Worm (Caenorhabditis elegans) whole organism, young adult: ENCODE data around the gene mrpl-28.

Experiments
- B0261.1 ChIP-seq: sonication (generic microtip); optimal IDR thresholded peaks from 2 replicates; lab custom pipeline; 2016; ENCODE audit warnings: mild to moderate bottlenecking, missing genetic modification characterization, moderate library complexity, missing compliant biosample characterization
- C06A6.2 ChIP-seq: fragments of 200-800 bp; sonication (Bioruptor generic); conservative IDR thresholded peaks from 2 replicates; pipeline ENCODE4 v1.3.6; 2022; ENCODE audit warnings: missing genetic modification characterization, missing compliant biosample characterization
- C17E4.6 ChIP-seq: fragments of 200-800 bp; sonication (Bioruptor generic); IDR thresholded peaks from 2 replicates; pipeline ENCODE4 v1.3.6; 2022; ENCODE audit warnings: missing genetic modification reagents, missing genetic modification characterization, missing compliant biosample characterization
- D2030.7 ChIP-seq: fragments of 200-800 bp; sonication (Bioruptor generic); IDR thresholded peaks from 2 replicates; pipeline ENCODE4 v1.3.6; 2022; ENCODE audit warnings: missing genetic modification reagents, missing genetic modification characterization, missing compliant biosample characterization
- F22D6.2 ChIP-seq: sonication (generic microtip); optimal IDR thresholded peaks from 2 replicates; lab custom pipeline; 2016; ENCODE audit warnings: mild to moderate bottlenecking, missing genetic modification characterization, missing compliant biosample characterization
- F23B12.7 ChIP-seq: sonication (generic microtip); optimal IDR thresholded peaks from 2 replicates; lab custom pipeline; 2017; ENCODE audit warnings: missing genetic modification characterization, mild to moderate bottlenecking, missing compliant biosample characterization, antibody characterized with exemption, moderate library complexity; ENCODE audit not compliant: insufficient read depth
- F49E8.2 ChIP-seq: sonication (generic microtip); optimal IDR thresholded peaks from 3 replicates; lab custom pipeline; 2017; ENCODE audit warnings: missing genetic modification characterization, mild to moderate bottlenecking, missing compliant biosample characterization, antibody characterized with exemption, moderate library complexity; ENCODE audit not compliant: insufficient read depth
- F55B11.4 ChIP-seq: sonication (generic microtip); optimal IDR thresholded peaks from 2 replicates; lab custom pipeline; 2016; ENCODE audit warnings: missing compliant biosample characterization, missing genetic modification characterization, borderline replicate concordance; ENCODE audit not compliant: insufficient read depth
- F57A8.1 ChIP-seq: fragments of 200-800 bp; sonication (Bioruptor generic); optimal IDR thresholded peaks from 2 replicates; lab custom pipeline; 2018; ENCODE audit warnings: mild to moderate bottlenecking, missing genetic modification characterization, moderate library complexity, missing compliant biosample characterization
- T26A5.8 ChIP-seq: sonication (generic microtip); optimal IDR thresholded peaks from 2 replicates; lab custom pipeline; 2016; ENCODE audit warnings: missing genetic modification characterization, missing compliant biosample characterization
- Y67H2A.10 ChIP-seq: fragments of 200-800 bp; sonication (Bioruptor generic); conservative IDR thresholded peaks from 2 replicates; pipeline ENCODE4 v1.3.6; 2022; ENCODE audit warnings: missing genetic modification reagents, missing genetic modification characterization, missing compliant biosample characterization
- athp-1 ChIP-seq: sonication (generic microtip); optimal IDR thresholded peaks from 2 replicates; lab custom pipeline; 2017; ENCODE audit warnings: mild to moderate bottlenecking, missing genetic modification characterization, missing compliant biosample characterization
- attf-3 ChIP-seq: fragments of 200-800 bp; sonication (Bioruptor generic); conservative IDR thresholded peaks from 2 replicates; pipeline ENCODE4 v1.3.6; 2022; ENCODE audit warnings: missing genetic modification reagents, missing genetic modification characterization, missing compliant biosample characterization
- bed-1 ChIP-seq: fragments of 200-800 bp; sonication (Bioruptor generic); IDR thresholded peaks from 2 replicates; pipeline ENCODE4 v1.3.6; 2022; ENCODE audit warnings: missing genetic modification reagents, missing genetic modification characterization, missing compliant biosample characterization
- bed-2 ChIP-seq: fragments of 200-800 bp; sonication (Bioruptor generic); IDR thresholded peaks from 2 replicates; pipeline ENCODE4 v1.3.6; 2022; ENCODE audit warnings: missing genetic modification reagents, missing genetic modification characterization, missing compliant biosample characterization
- ceh-27 ChIP-seq: fragments of 200-800 bp; sonication (Bioruptor generic); optimal IDR thresholded peaks from 2 replicates; lab custom pipeline; 2018; ENCODE audit warnings: mild to moderate bottlenecking, missing genetic modification characterization, moderate library complexity, missing compliant biosample characterization
- ceh-40 ChIP-seq: fragments of 200-800 bp; sonication (Bioruptor generic); IDR thresholded peaks from 2 replicates; pipeline ENCODE4 v1.3.6; 2022; ENCODE audit warnings: missing genetic modification characterization, missing compliant biosample characterization
- ceh-79 ChIP-seq: sonication (generic microtip); optimal IDR thresholded peaks from 2 replicates; lab custom pipeline; 2017; ENCODE audit warnings: mild to moderate bottlenecking, missing genetic modification characterization, missing compliant biosample characterization
- egrh-3 ChIP-seq: fragments of 200-800 bp; sonication (Bioruptor generic); IDR thresholded peaks from 2 replicates; pipeline ENCODE4 v1.3.6; 2022; ENCODE audit warnings: missing genetic modification reagents, missing genetic modification characterization, missing compliant biosample characterization
- fkh-3 ChIP-seq: sonication (generic microtip); optimal IDR thresholded peaks from 2 replicates; lab custom pipeline; 2016; ENCODE audit warnings: mild to moderate bottlenecking, missing genetic modification characterization, missing compliant biosample characterization
- gei-17 ChIP-seq: fragments of 200-800 bp; sonication (Bioruptor generic); optimal IDR thresholded peaks from 2 replicates; lab custom pipeline; 2018; ENCODE audit warnings: mild to moderate bottlenecking, missing genetic modification characterization, missing compliant biosample characterization
- hrde-1 ChIP-seq: sonication (generic microtip); optimal IDR thresholded peaks from 2 replicates; lab custom pipeline; 2016; ENCODE audit warnings: missing genetic modification characterization, mild to moderate bottlenecking, missing compliant biosample characterization, moderate library complexity, missing genotype, missing genetic modification reagents, borderline replicate concordance
- let-526 ChIP-seq: fragments of 200-800 bp; sonication (Bioruptor generic); IDR thresholded peaks from 2 replicates; pipeline ENCODE4 v1.3.6; 2022; ENCODE audit warnings: missing genetic modification reagents, missing genetic modification characterization, missing compliant biosample characterization
- lin-35 ChIP-seq, 3 experiments: fragments of 150-350 bp in 2 of 3; sonication (generic microtip) in 1 of 3; optimal IDR thresholded peaks; 2 replicates each; lab custom pipeline; 2014 to 2018; ENCODE audit warnings: missing biosample characterization in 3 of 3, missing genetic modification characterization in 3 of 3, missing genetic modification reagents in 3 of 3
- lin-54 ChIP-seq: fragments of 200-800 bp; sonication (Bioruptor generic); optimal IDR thresholded peaks from 2 replicates; lab custom pipeline; 2018; ENCODE audit warnings: mild to moderate bottlenecking, missing genetic modification characterization, missing compliant biosample characterization
- madf-3 ChIP-seq: fragments of 200-800 bp; sonication (Bioruptor generic); IDR thresholded peaks from 2 replicates; pipeline ENCODE4 v1.3.6; 2022; ENCODE audit warnings: missing genetic modification reagents, missing genetic modification characterization, missing compliant biosample characterization
- mcd-1 ChIP-seq: fragments of 200-800 bp; sonication (Bioruptor generic); IDR thresholded peaks from 2 replicates; pipeline ENCODE4 v1.3.6; 2022; ENCODE audit warnings: missing genetic modification reagents, missing genetic modification characterization, missing compliant biosample characterization
- mxl-1 ChIP-seq: sonication (generic microtip); optimal IDR thresholded peaks from 2 replicates; lab custom pipeline; 2016; ENCODE audit warnings: missing genetic modification characterization, missing compliant biosample characterization
- nhr-179 ChIP-seq: sonication (generic microtip); optimal IDR thresholded peaks from 2 replicates; lab custom pipeline; 2016; ENCODE audit warnings: mild to moderate bottlenecking, missing genetic modification characterization, missing compliant biosample characterization
- nhr-80 ChIP-seq: sonication (generic microtip); optimal IDR thresholded peaks from 2 replicates; lab custom pipeline; 2016; ENCODE audit warnings: missing genetic modification characterization, missing compliant biosample characterization
- pbrm-1 ChIP-seq: fragments of 200-800 bp; sonication (Bioruptor generic); IDR thresholded peaks from 2 replicates; pipeline ENCODE4 v1.3.6; 2022; ENCODE audit warnings: missing genetic modification reagents, missing genetic modification characterization, missing compliant biosample characterization
- rpc-1 ChIP-seq, 2 experiments: fragments of 150-350 bp in 1 of 2; sonication (generic microtip) in 1 of 2; optimal IDR thresholded peaks; 2 replicates each; lab custom pipeline; 2014 to 2018; ENCODE audit warnings: missing biosample characterization in 1 of 2, missing genetic modification characterization in 1 of 2, missing genetic modification reagents in 1 of 2, missing genotype in 1 of 2
- sdz-38 ChIP-seq: sonication (generic microtip); optimal IDR thresholded peaks from 2 replicates; lab custom pipeline; 2016; ENCODE audit warnings: missing genotype, missing genetic modification characterization, missing compliant biosample characterization
- xnd-1 ChIP-seq: sonication (generic microtip); optimal IDR thresholded peaks from 2 replicates; lab custom pipeline; 2016; ENCODE audit warnings: missing genotype, missing genetic modification reagents, missing genetic modification characterization, missing compliant biosample characterization
- ztf-28 ChIP-seq: fragments of 200-800 bp; sonication (Bioruptor generic); IDR thresholded peaks from 2 replicates; pipeline ENCODE4 v1.3.6; 2022; ENCODE audit warnings: missing genetic modification reagents, missing genetic modification characterization, missing compliant biosample characterization

The mrpl-28 gene

ce11 chrII:158004-158731 is 2.4 kb upstream of the mrpl-28 start:
- TF ChIP-seq xnd-1 (tag; lab: Kevin White, UChicago) (no peak), T26A5.8 (tag; lab: Kevin White, UChicago) (no peak), nhr-80 (peak; percentile 51)

ce11 chrII:156999-157499 is 1.2 kb upstream of the mrpl-28 start:
- TF ChIP-seq bed-1 (GFP tag; lab: Robert Waterston, UW) (no peak), bed-2 (GFP tag; lab: Robert Waterston, UW) (no peak), F57A8.1 (no peak), let-526 (GFP tag; lab: Robert Waterston, UW) (no peak)

- TF ChIP-seq lin-54 (no peak), D2030.7 (no peak), F57A8.1 (no peak), ceh-79 (tag; lab: Kevin White, UChicago) (no peak), ztf-28 (no peak), F55B11.4 (tag; lab: Kevin White, UChicago) (no peak), mxl-1 (no peak), F22D6.2 (tag; lab: Kevin White, UChicago) (no peak), gei-17 (no peak), Y67H2A.10 (no peak), nhr-179 (tag; lab: Kevin White, UChicago) (no peak), F49E8.2 (no peak), nhr-80 (no peak), C17E4.6 (GFP tag; lab: Robert Waterston, UW) (no peak), T26A5.8 (tag; lab: Kevin White, UChicago) (no peak), hrde-1 (tag; lab: Kevin White, UChicago) (no peak)
- TF ChIP-seq, all 124 proteins: peak for 0
These were observed 3.5 kb downstream of the mrpl-28 start, which contains the start of gene T25D3.3 for ce11 chrII:152283-152682. TSS of gene T25D3.3 (plus strand) at chrII:152583.

ce11 chrII:151495-151894 is 4.3 kb downstream of the mrpl-28 start:
- TF ChIP-seq rpc-1 (optimal IDR thresholded peaks at IDR 0.05; lab: Kevin White, UChicago) (no peak), rpc-1 (tag; optimal IDR thresholded peaks at IDR 0.05; lab: Kevin White, UChicago) (no peak), bed-2 (GFP tag; lab: Robert Waterston, UW) (no peak), pbrm-1 (GFP tag; lab: Robert Waterston, UW) (no peak), mcd-1 (GFP tag; lab: Robert Waterston, UW) (no peak), B0261.1 (tag; lab: Kevin White, UChicago) (no peak), F23B12.7 (no peak), C06A6.2 (GFP tag; lab: Robert Waterston, UW) (no peak), egrh-3 (GFP tag; lab: Robert Waterston, UW) (no peak), ceh-27 (GFP tag; lab: Kevin White, UChicago) (no peak), madf-3 (GFP tag; lab: Robert Waterston, UW) (no peak), attf-3 (no peak), fkh-3 (no peak), mxl-1 (no peak), athp-1 (tag; lab: Kevin White, UChicago) (no peak), bed-1 (GFP tag; lab: Robert Waterston, UW) (no peak), sdz-38 (no peak), lin-35 (GFP tag; optimal IDR thresholded peaks at IDR 0.05; lab: Kevin White, UChicago) (no peak), ceh-40 (GFP tag; lab: Robert Waterston, UW) (no peak), F57A8.1 (no peak)
